Fruit fly (Drosophila melanogaster): ENCODE data around the gene CSN8.
A peak's percentile ranks its signal among the peaks of the same experiment; 100 is the strongest.

CSN8 gene

dm6 chr2L:8327783-8328327 is 36.8 kb upstream of the CSN8 start (continued):
- TF ChIP-seq Ets97D (GFP tag; optimal IDR thresholded peaks at IDR 0.05) (no peak), Dp (GFP tag; optimal IDR thresholded peaks at IDR 0.05) (no peak)

- TF ChIP-seq CG8478 (optimal IDR thresholded peaks at IDR 0.05) (no peak), stc (GFP tag; IDR thresholded peaks at IDR 0.05) (no peak), Side (GFP tag; optimal IDR thresholded peaks at IDR 0.05) (no peak), CG5953 (GFP tag; IDR thresholded peaks at IDR 0.05) (no peak), CG4282 (GFP tag; optimal IDR thresholded peaks at IDR 0.05) (no peak), croc (GFP tag; conservative IDR thresholded peaks at IDR 0.05) (no peak), CG34376 (GFP tag; optimal IDR thresholded peaks at IDR 0.05) (peak; percentile 72), CG13624 (GFP tag; optimal IDR thresholded peaks at IDR 0.05) (no peak), CG18619 (GFP tag; optimal IDR thresholded peaks at IDR 0.05) (no peak), CG13287 (GFP tag; IDR thresholded peaks at IDR 0.05; ENCODE audit: partially characterized antibody) (peak; percentile 24; the same call in 1 of the 2 replicates), trh (GFP tag; optimal IDR thresholded peaks at IDR 0.05) (no peak), chinmo (GFP tag; IDR thresholded peaks at IDR 0.05; ENCODE audit: partially characterized antibody) (peak; percentile 93), gem (tag; optimal IDR thresholded peaks at IDR 0.05) (peak; percentile 51), vfl (GFP tag; optimal IDR thresholded peaks at IDR 0.05) (no peak), Deaf1 (tag; optimal IDR thresholded peaks at IDR 0.05) (peak; percentile 56), btn (GFP tag; optimal IDR thresholded peaks at IDR 0.05) (no peak), kni (GFP tag; optimal IDR thresholded peaks at IDR 0.05) (no peak), HLH54F (GFP tag; optimal IDR thresholded peaks at IDR 0.05) (no peak), CG2678 (tag; optimal IDR thresholded peaks at IDR 0.05) (no peak), CG10431 (GFP tag; optimal IDR thresholded peaks at IDR 0.05) (no peak), Trl (optimal IDR thresholded peaks at IDR 0.05) (peak; percentile 34 to 47), Trl (GFP tag; optimal IDR thresholded peaks at IDR 0.05) (no peak), CG6272 (GFP tag; IDR thresholded peaks at IDR 0.05) (no peak), Asciz (GFP tag; optimal IDR thresholded peaks at IDR 0.05) (no peak), gcm2 (GFP tag; optimal IDR thresholded peaks at IDR 0.05) (no peak), Ets65A (GFP tag) (no peak), Med (GFP tag) (peak; percentile 13), Hmr (GFP tag; optimal IDR thresholded peaks at IDR 0.05) (no peak), CG15269 (tag; optimal IDR thresholded peaks at IDR 0.05) (no peak)
Observed at dm6 chr2L:8328526-8329097, 36.0 kb upstream of the CSN8 start.

- TF ChIP-seq slbo (GFP tag; IDR thresholded peaks at IDR 0.05): peak; percentile 31; the same call in 1 of the 2 replicates
- no peak for TF ChIP-seq CG17186 (GFP tag; optimal IDR thresholded peaks at IDR 0.05)
- TF ChIP-seq CG2129 (GFP tag; IDR thresholded peaks at IDR 0.05; ENCODE audit: partially characterized antibody): no peak
- no peak for TF ChIP-seq pzg (GFP tag; optimal IDR thresholded peaks at IDR 0.05)
- TF ChIP-seq bigmax (GFP tag; optimal IDR thresholded peaks at IDR 0.05): no peak
- TF ChIP-seq CG12659 (GFP tag; optimal IDR thresholded peaks at IDR 0.05): peak; percentile 6
- TF ChIP-seq Med (GFP tag): peak; percentile 65
- TF ChIP-seq H15 (GFP tag; IDR thresholded peaks at IDR 0.05): no peak
- TF ChIP-seq CG9727 (GFP tag; optimal IDR thresholded peaks at IDR 0.05): peak; percentile 11
- peak; percentile 7 for TF ChIP-seq abd-A (tag; optimal IDR thresholded peaks at IDR 0.05)
- peak; percentile 20 for TF ChIP-seq CG3281 (GFP tag; optimal IDR thresholded peaks at IDR 0.05)
- no peak for TF ChIP-seq CG2120 (GFP tag; optimal IDR thresholded peaks at IDR 0.05)
- TF ChIP-seq CG2678 (tag; optimal IDR thresholded peaks at IDR 0.05): peak; percentile 62
- peak; percentile 27 for TF ChIP-seq Ets65A (GFP tag)
- TF ChIP-seq pnt (GFP tag; optimal IDR thresholded peaks at IDR 0.05): no peak
- TF ChIP-seq CG9609 (GFP tag; optimal IDR thresholded peaks at IDR 0.05): no peak
- 0 out of 3 replicates have a peak, but pooled peaks have one; percentile 31 for TF ChIP-seq CG11695 (GFP tag; IDR thresholded peaks at IDR 0.05)
- TF ChIP-seq Meics (GFP tag; optimal IDR thresholded peaks at IDR 0.05): peak; percentile 54
- TF ChIP-seq cas (GFP tag; IDR thresholded peaks at IDR 0.05): no peak
- peak; percentile 19 for TF ChIP-seq gem (tag; optimal IDR thresholded peaks at IDR 0.05)
- peak; percentile 20 for TF ChIP-seq CoRest (tag; optimal IDR thresholded peaks at IDR 0.05)
- TF ChIP-seq PHDP (tag; optimal IDR thresholded peaks at IDR 0.05): no peak
Observed at dm6 chr2L:8333185-8333584, 31.5 kb upstream of the CSN8 start.

All from whole organism, embryonic.